Worm (Caenorhabditis elegans): ENCODE measurements around the gene cyp-33C11.

Gene cyp-33C11

ce11 chrV:756169-756568, 43.4 kb upstream of the cyp-33C11 start, which contains the start of gene str-20:
TSS of gene str-20 (plus strand) at chrV:756469.
- no peak for TF ChIP-seq lin-29 (GFP tag; IDR thresholded peaks at IDR 0.05)
- no peak for TF ChIP-seq Y48G9A.11 (GFP tag; IDR thresholded peaks at IDR 0.05)
- TF ChIP-seq lsy-2 (tag; optimal IDR thresholded peaks at IDR 0.05) = no peak
- TF ChIP-seq arid-1 (GFP tag; conservative IDR thresholded peaks at IDR 0.05) = no peak
- no peak for TF ChIP-seq zfp-2 (tag; optimal IDR thresholded peaks at IDR 0.05)
- no peak for TF ChIP-seq daf-16 (GFP tag; optimal IDR thresholded peaks at IDR 0.05)
- no peak for TF ChIP-seq daf-16 (tag; optimal IDR thresholded peaks at IDR 0.05)
- no peak for TF ChIP-seq mxl-2 (GFP tag; conservative IDR thresholded peaks at IDR 0.05)
- no peak for TF ChIP-seq aly-2 (tag; optimal IDR thresholded peaks at IDR 0.05)
- no peak for TF ChIP-seq Y75B8A.6 (GFP tag; IDR thresholded peaks at IDR 0.05)
- TF ChIP-seq madf-5 (GFP tag; IDR thresholded peaks at IDR 0.05) = no peak
- TF ChIP-seq spr-3 (GFP tag; optimal IDR thresholded peaks at IDR 0.05) = no peak
- no peak for TF ChIP-seq egl-27 (tag; optimal IDR thresholded peaks at IDR 0.05)
- TF ChIP-seq dpl-1 (GFP tag; optimal IDR thresholded peaks at IDR 0.05) = no peak
- TF ChIP-seq attf-4 (tag; optimal IDR thresholded peaks at IDR 0.05) = no peak
- TF ChIP-seq egl-43 (GFP tag; IDR thresholded peaks at IDR 0.05) = no peak
- no peak for TF ChIP-seq nhr-28 (tag; optimal IDR thresholded peaks at IDR 0.05)
- no peak for TF ChIP-seq ZK337.2 (GFP tag; IDR thresholded peaks at IDR 0.05)
- TF ChIP-seq ceh-44 (GFP tag; IDR thresholded peaks at IDR 0.05) = no peak
- no peak for TF ChIP-seq ztf-7 (tag; optimal IDR thresholded peaks at IDR 0.05)

ce11 chrV:752679-753333, 40.0 kb upstream of the cyp-33C11 start, which contains the start of the genes str-262 and srp-1:
TSS of gene str-262 (minus strand) at chrV:752779.
TSS of gene srp-1 (plus strand) at chrV:753283.
- TF ChIP-seq aha-1 (tag) (no peak), ceh-28 (tag; optimal IDR thresholded peaks at IDR 0.05) (no peak), F10B5.3 (tag; optimal IDR thresholded peaks at IDR 0.05) (no peak), hlh-30 (tag; optimal IDR thresholded peaks at IDR 0.05; ENCODE audit: insufficient read depth) (no peak), T26A8.4 (GFP tag; IDR thresholded peaks at IDR 0.05) (no peak), Y105C5A.15 (GFP tag; IDR thresholded peaks at IDR 0.05) (no peak), F44E2.7 (GFP tag; IDR thresholded peaks at IDR 0.05) (no peak), cey-2 (tag; optimal IDR thresholded peaks at IDR 0.05; ENCODE audit: borderline replicate concordance, insufficient read depth) (no peak), dmd-6 (GFP tag; IDR thresholded peaks at IDR 0.05) (no peak), snpc-1.2 (GFP tag; IDR thresholded peaks at IDR 0.05) (no peak), dve-1 (tag; optimal IDR thresholded peaks at IDR 0.05; ENCODE audit: insufficient read depth) (no peak), unc-39 (tag; optimal IDR thresholded peaks at IDR 0.05) (no peak), nhr-102 (tag; optimal IDR thresholded peaks at IDR 0.05) (no peak), rbr-2 (tag; optimal IDR thresholded peaks at IDR 0.05) (no peak), hif-1 (tag; optimal IDR thresholded peaks at IDR 0.05) (no peak), hlh-11 (tag; optimal IDR thresholded peaks at IDR 0.05) (no peak)

- no peak for TF ChIP-seq zip-2 (tag; optimal IDR thresholded peaks at IDR 0.05)
- TF ChIP-seq zip-11 (GFP tag; IDR thresholded peaks at IDR 0.05) = no peak
- no peak for TF ChIP-seq lin-38 (GFP tag; IDR thresholded peaks at IDR 0.05)
- no peak for TF ChIP-seq zag-1 (tag; optimal IDR thresholded peaks at IDR 0.05)
- TF ChIP-seq nhr-28 (tag; optimal IDR thresholded peaks at IDR 0.05) = no peak
- no peak for TF ChIP-seq dpl-1 (GFP tag; optimal IDR thresholded peaks at IDR 0.05)
- no peak for TF ChIP-seq arid-1 (GFP tag; conservative IDR thresholded peaks at IDR 0.05)
- TF ChIP-seq lir-3 (tag; optimal IDR thresholded peaks at IDR 0.05) = no peak
- TF ChIP-seq R02D3.7 (tag; optimal IDR thresholded peaks at IDR 0.05) = no peak
- TF ChIP-seq ama-1 (optimal IDR thresholded peaks at IDR 0.05) = no peak
- TF ChIP-seq hlh-30 (tag; optimal IDR thresholded peaks at IDR 0.05; ENCODE audit: insufficient read depth) = no peak
- no peak for TF ChIP-seq ceh-44 (GFP tag; IDR thresholded peaks at IDR 0.05)
- TF ChIP-seq daf-12 (tag; optimal IDR thresholded peaks at IDR 0.05) = no peak
- no peak for TF ChIP-seq spr-3 (GFP tag; optimal IDR thresholded peaks at IDR 0.05)
- no peak for TF ChIP-seq dmd-6 (GFP tag; IDR thresholded peaks at IDR 0.05)
These were observed 35.3 kb upstream of the cyp-33C11 start, which contains the start of gene sri-4 for ce11 chrV:748044-748443. TSS of gene sri-4 (plus strand) at chrV:748344.
